Worm (Caenorhabditis elegans): Measurements from ENCODE around the gene F58B4.6.

Gene F58B4.6

DNA sequence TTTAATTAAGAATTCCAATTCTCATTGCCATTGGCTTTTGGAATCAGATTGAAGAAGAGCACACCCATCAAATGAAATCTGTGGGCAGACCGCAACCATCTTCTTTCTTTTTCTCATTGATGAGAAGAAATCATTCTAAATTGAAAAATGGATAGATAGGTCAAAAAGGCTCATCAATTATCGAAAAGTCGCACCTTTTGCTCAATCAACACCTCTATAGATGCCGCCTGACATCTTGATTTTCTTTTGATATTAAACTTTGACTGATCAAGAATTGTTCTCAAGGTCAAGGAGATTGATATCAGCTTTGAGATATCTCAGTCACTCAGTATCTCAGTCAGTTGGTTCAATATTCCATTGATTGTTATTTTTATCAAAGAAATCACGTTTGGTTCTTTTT, 14.9 kb upstream of the F58B4.6 start:
- TF ChIP-seq nhr-120 (GFP tag; IDR thresholded peaks at IDR 0.05) (no peak), F33H1.4 (GFP tag; IDR thresholded peaks at IDR 0.05) (no peak)

DNA sequence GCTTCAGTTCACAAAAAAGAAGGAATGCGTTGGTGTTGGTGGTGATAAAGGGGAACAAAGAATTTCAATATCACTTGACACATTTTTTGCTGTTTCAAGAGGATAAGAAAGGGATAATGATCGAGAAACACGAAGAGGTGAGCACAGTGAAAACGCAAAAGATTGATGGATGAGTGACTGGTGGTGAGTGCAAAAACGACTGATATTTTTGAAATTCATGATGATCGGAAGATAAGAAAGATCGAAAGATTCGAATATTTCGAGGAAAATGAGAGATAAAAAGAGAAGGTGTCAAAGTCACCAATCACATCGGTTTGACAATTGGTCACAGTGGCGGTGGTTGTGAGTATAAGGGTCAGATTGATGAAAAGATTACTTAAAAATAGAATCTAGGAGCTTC, 8.9 kb upstream of the F58B4.6 start:
- no peak for TF ChIP-seq hmg-1.2 (GFP tag; IDR thresholded peaks at IDR 0.05)
- no peak for TF ChIP-seq Y53G8AR.9 (GFP tag; conservative IDR thresholded peaks at IDR 0.05)
- no peak for TF ChIP-seq lsy-27 (tag; optimal IDR thresholded peaks at IDR 0.05; ENCODE audit: borderline replicate concordance, insufficient read depth)
- no peak for TF ChIP-seq nfyb-1 (GFP tag; IDR thresholded peaks at IDR 0.05)
- TF ChIP-seq ceh-58 (GFP tag; IDR thresholded peaks at IDR 0.05), result no peak
- TF ChIP-seq F37B4.10 (GFP tag; IDR thresholded peaks at IDR 0.05), result no peak

DNA sequence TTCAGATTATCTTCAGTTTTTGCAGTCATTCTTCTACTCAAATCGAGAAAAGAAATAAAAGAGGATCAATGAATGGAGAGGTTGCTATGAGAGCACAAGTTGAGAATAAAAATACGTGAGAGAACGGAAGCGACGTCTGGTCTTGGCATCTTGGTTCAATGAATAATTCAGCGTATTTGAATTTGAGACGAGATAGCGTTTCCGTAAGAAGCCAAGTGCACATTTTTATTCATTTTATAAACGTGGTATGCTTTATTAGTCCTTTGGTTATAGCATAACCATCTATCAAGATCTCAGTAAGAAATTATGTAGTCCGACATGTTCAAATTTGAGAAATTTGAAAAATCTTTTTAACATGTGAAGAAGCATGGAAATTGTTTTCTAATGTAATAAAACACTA, 6.5 kb upstream of the F58B4.6 start, which contains the start of gene F58B4.2:
Gene F58B4.2, minus strand, starts transcription at position 101 of the 400 bp plus-strand sequence.
- TF ChIP-seq athp-1 (tag; optimal IDR thresholded peaks at IDR 0.05) (no peak), lin-26 (GFP tag; IDR thresholded peaks at IDR 0.05) (no peak), snpc-1.3 (tag; optimal IDR thresholded peaks at IDR 0.05; ENCODE audit: insufficient read depth) (no peak), pbrm-1 (GFP tag; IDR thresholded peaks at IDR 0.05) (no peak), snpc-4 (GFP tag; optimal IDR thresholded peaks at IDR 0.05) (no peak), snpc-4 (tag; optimal IDR thresholded peaks at IDR 0.05) (no peak), mxl-1 (tag; optimal IDR thresholded peaks at IDR 0.05) (no peak), nhr-120 (GFP tag; IDR thresholded peaks at IDR 0.05) (no peak), gei-17 (GFP tag; optimal IDR thresholded peaks at IDR 0.05) (no peak)

DNA sequence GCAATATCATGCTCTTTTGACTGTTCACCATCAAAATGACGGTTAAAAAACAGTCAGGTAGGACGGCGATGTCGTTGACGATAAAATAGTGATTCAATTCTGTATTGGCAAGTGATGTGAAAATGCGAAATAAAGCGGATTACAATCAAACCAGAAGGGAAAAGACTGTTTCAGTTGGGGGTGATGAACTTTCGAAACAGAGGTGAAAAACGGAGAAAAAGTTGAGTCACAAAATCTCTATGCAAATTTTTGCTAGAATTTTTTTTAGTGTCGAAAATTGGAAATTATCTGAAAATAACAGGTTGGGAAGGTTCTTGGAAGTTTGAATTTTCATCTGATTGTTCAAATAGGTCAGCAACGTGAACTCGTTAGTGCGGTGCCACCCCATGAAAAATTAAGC, 3.1 kb upstream of the F58B4.6 start, which contains the start of gene nas-31:
Gene nas-31, minus strand, starts transcription at position 101 of the 400 bp plus-strand sequence.
- TF ChIP-seq dox-1 (GFP tag; IDR thresholded peaks at IDR 0.05) (no peak), fkh-3 (tag; optimal IDR thresholded peaks at IDR 0.05) (no peak), lsl-1 (GFP tag; optimal IDR thresholded peaks at IDR 0.05) (no peak), tbx-9 (tag; optimal IDR thresholded peaks at IDR 0.05; ENCODE audit: borderline replicate concordance) (no peak), lsy-27 (tag; optimal IDR thresholded peaks at IDR 0.05; ENCODE audit: borderline replicate concordance, insufficient read depth) (no peak), Y67H2A.10 (GFP tag; conservative IDR thresholded peaks at IDR 0.05) (no peak), nhr-80 (tag; optimal IDR thresholded peaks at IDR 0.05) (no peak), F57A8.1 (GFP tag; optimal IDR thresholded peaks at IDR 0.05) (no peak), tbp1 (GFP tag; optimal IDR thresholded peaks at IDR 0.05) (no peak), madf-6 (GFP tag; IDR thresholded peaks at IDR 0.05) (no peak)

DNA sequence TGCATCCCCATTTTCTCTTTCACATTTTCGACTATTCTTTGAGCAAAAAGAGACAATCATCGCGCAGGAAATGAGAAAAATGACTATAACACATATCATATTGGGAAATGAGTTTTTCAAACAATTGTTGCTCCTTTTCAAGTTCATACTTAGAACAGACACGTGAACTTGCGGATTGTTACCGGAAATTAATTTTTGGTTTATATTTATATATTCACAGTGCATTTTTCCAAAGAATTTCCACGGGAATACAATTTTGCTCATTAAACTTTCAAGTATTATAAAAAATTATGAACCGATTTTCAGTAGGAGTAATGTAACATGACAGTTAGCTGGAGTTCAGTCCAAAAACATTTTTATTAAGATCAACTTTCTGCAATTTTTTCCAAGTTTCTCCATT, 1.6 kb upstream of the F58B4.6 start, which contains the start of gene F58B4.7:
Gene F58B4.7, minus strand, starts transcription at position 101 of the 400 bp plus-strand sequence.
- TF ChIP-seq madf-10 (tag; optimal IDR thresholded peaks at IDR 0.05) (no peak), tbx-9 (tag; optimal IDR thresholded peaks at IDR 0.05; ENCODE audit: borderline replicate concordance) (no peak), snpc-1.1 (tag; optimal IDR thresholded peaks at IDR 0.05; ENCODE audit: insufficient read depth) (no peak), ceh-79 (tag; optimal IDR thresholded peaks at IDR 0.05) (no peak), aptf-3 (GFP tag; IDR thresholded peaks at IDR 0.05) (no peak), D2030.7 (GFP tag; IDR thresholded peaks at IDR 0.05) (no peak), let-526 (GFP tag; IDR thresholded peaks at IDR 0.05) (no peak), K12H6.12 (tag; optimal IDR thresholded peaks at IDR 0.05) (no peak), gei-17 (GFP tag; optimal IDR thresholded peaks at IDR 0.05) (no peak), rpc-1 (optimal IDR thresholded peaks at IDR 0.05) (no peak), rpc-1 (tag; optimal IDR thresholded peaks at IDR 0.05) (no peak), efl-1 (GFP tag; optimal IDR thresholded peaks at IDR 0.05) (no peak), madf-6 (GFP tag; IDR thresholded peaks at IDR 0.05) (no peak), die-1 (tag; optimal IDR thresholded peaks at IDR 0.05) (no peak), ekl-4 (GFP tag; IDR thresholded peaks at IDR 0.05) (no peak)

Data from whole organism, young adult.